Fruit fly (Drosophila melanogaster): ENCODE measurements around the gene Kaz.

- TF ChIP-seq pan (optimal IDR thresholded peaks at IDR 0.05) (no peak), psq (optimal IDR thresholded peaks at IDR 0.05) (no peak), usp (GFP tag; optimal IDR thresholded peaks at IDR 0.05) (no peak), CG8478 (optimal IDR thresholded peaks at IDR 0.05) (no peak), Dll (optimal IDR thresholded peaks at IDR 0.05) (no peak)
These were observed 42.7 kb downstream of the Kaz start, which contains the start of gene CG5805 for dm6 chr3R:24787042-24787565.

All from whole organism.